Fruit fly (Drosophila melanogaster) whole organism, embryonic: ENCODE measurements around the gene cass.

ENCODE experiments used
- Antp ChIP-seq: fragments of 200-800 bp; sonication (Bioruptor generic); optimal IDR thresholded peaks from 3 replicates; lab custom pipeline; 2016; ENCODE audit warnings: missing biosample characterization, missing genetic modification characterization
- BEAF-32 ChIP-seq: fragments of 200-800 bp; sonication (Bioruptor generic); optimal IDR thresholded peaks from 3 replicates; lab custom pipeline; 2017; ENCODE audit warnings: missing biosample characterization, missing genetic modification characterization, mild to moderate bottlenecking, moderate library complexity, missing genetic modification reagents
- CG11696 ChIP-seq: fragments of 200-800 bp; sonication (Bioruptor generic); IDR thresholded peaks from 2 replicates; pipeline ENCODE4 v1.3.6; 2022; ENCODE audit warnings: missing biosample characterization, missing genetic modification characterization
- CG14050 ChIP-seq: fragments of 200-800 bp; sonication (Bioruptor generic); IDR thresholded peaks from 3 replicates; pipeline ENCODE4 v1.3.6; 2022; ENCODE audit warnings: missing biosample characterization, missing genetic modification characterization
- CG15073 ChIP-seq: fragments of 200-800 bp; sonication (Bioruptor generic); optimal IDR thresholded peaks from 2 replicates; lab custom pipeline; 2016; ENCODE audit warnings: missing biosample characterization, missing genetic modification characterization
- CG1529 ChIP-seq: fragments of 200-800 bp; sonication (Bioruptor generic); optimal IDR thresholded peaks from 3 replicates; lab custom pipeline; 2018; ENCODE audit warnings: missing biosample characterization, missing genetic modification characterization
- CG15601 ChIP-seq: fragments of 200-800 bp; sonication (Bioruptor generic); optimal IDR thresholded peaks from 3 replicates; lab custom pipeline; 2019; ENCODE audit warnings: missing biosample characterization, mild to moderate bottlenecking, missing genetic modification characterization, moderate library complexity
- CG15696 ChIP-seq: fragments of 200-800 bp; sonication (Bioruptor generic); optimal IDR thresholded peaks from 2 replicates; lab custom pipeline; 2019; ENCODE audit warnings: missing biosample characterization, mild to moderate bottlenecking, missing genetic modification characterization, moderate library complexity
- CG1603 ChIP-seq: fragments of 200-800 bp; sonication (Bioruptor generic); optimal IDR thresholded peaks from 2 replicates; lab custom pipeline; 2019; ENCODE audit warnings: missing biosample characterization, mild to moderate bottlenecking, missing genetic modification characterization, moderate library complexity
- CG16779 ChIP-seq: fragments of 200-800 bp; sonication (Bioruptor generic); IDR thresholded peaks from 2 replicates; pipeline ENCODE4 v1.3.6; 2022; ENCODE audit warnings: missing biosample characterization, missing genetic modification characterization
- CG17829 ChIP-seq: fragments of 200-800 bp; optimal IDR thresholded peaks from 2 replicates; lab custom pipeline; 2019; ENCODE audit warnings: missing biosample characterization, mild to moderate bottlenecking, missing genetic modification characterization, moderate library complexity
- CG34224 ChIP-seq: fragments of 200-800 bp; sonication (Bioruptor generic); IDR thresholded peaks from 3 replicates; pipeline ENCODE4 v1.3.6; 2022; ENCODE audit warnings: missing biosample characterization, missing genetic modification characterization; ENCODE audit not compliant: partially characterized antibody
- CG34376 ChIP-seq: fragments of 200-800 bp; sonication (Bioruptor generic); optimal IDR thresholded peaks from 2 replicates; lab custom pipeline; 2018; ENCODE audit warnings: missing biosample characterization, mild to moderate bottlenecking, missing genetic modification characterization
- CG3995 ChIP-seq: fragments of 200-800 bp; sonication (Bioruptor generic); optimal IDR thresholded peaks from 3 replicates; lab custom pipeline; 2016; ENCODE audit warnings: missing biosample characterization, missing genetic modification characterization
- CG4854 ChIP-seq: fragments of 200-800 bp; sonication (Bioruptor generic); optimal IDR thresholded peaks from 2 replicates; lab custom pipeline; 2016; ENCODE audit warnings: missing biosample characterization, missing genetic modification characterization, inconsistent platforms
- CG5180 ChIP-seq: fragments of 200-800 bp; sonication (Bioruptor generic); optimal IDR thresholded peaks from 3 replicates; lab custom pipeline; 2017; ENCODE audit warnings: missing biosample characterization, missing genetic modification characterization, mild to moderate bottlenecking, moderate library complexity, missing genetic modification reagents
- CG8924 ChIP-seq: fragments of 200-800 bp; optimal IDR thresholded peaks from 3 replicates; lab custom pipeline; 2019; ENCODE audit warnings: missing biosample characterization, mild to moderate bottlenecking, missing genetic modification characterization, moderate library complexity
- D19B ChIP-seq: fragments of 200-800 bp; sonication (Bioruptor generic); optimal IDR thresholded peaks from 2 replicates; lab custom pipeline; 2017; ENCODE audit warnings: missing biosample characterization, mild to moderate bottlenecking, missing genetic modification characterization
- Dad ChIP-seq: fragments of 200-800 bp; sonication (Bioruptor generic); optimal IDR thresholded peaks from 3 replicates; lab custom pipeline; 2016; ENCODE audit warnings: missing biosample characterization, missing genetic modification characterization
- Dip3 ChIP-seq: fragments of 200-800 bp; sonication (Bioruptor generic); optimal IDR thresholded peaks from 3 replicates; lab custom pipeline; 2016; ENCODE audit warnings: missing biosample characterization, missing genetic modification characterization
- Doc3 ChIP-seq: fragments of 200-800 bp; sonication (Bioruptor generic); IDR thresholded peaks from 3 replicates; pipeline ENCODE4 v1.3.6; 2022; ENCODE audit warnings: missing biosample characterization, missing genetic modification characterization; ENCODE audit not compliant: partially characterized antibody
- Ets65A ChIP-seq: fragments of 200-800 bp; sonication (Bioruptor generic); peaks from one replicate; lab custom pipeline; 2016; ENCODE audit warnings: missing biosample characterization, missing genetic modification characterization
- HHEX ChIP-seq: fragments of 200-800 bp; sonication (Bioruptor generic); optimal IDR thresholded peaks from 3 replicates; lab custom pipeline; 2017; ENCODE audit warnings: missing biosample characterization, mild to moderate bottlenecking, missing genetic modification characterization, missing genetic modification reagents
- Hand ChIP-seq: fragments of 200-800 bp; sonication (Bioruptor generic); optimal IDR thresholded peaks from 2 replicates; lab custom pipeline; 2017; ENCODE audit warnings: mild to moderate bottlenecking, missing biosample characterization, missing genetic modification reagents, missing genetic modification characterization
- Jarid2 ChIP-seq: fragments of 200-800 bp; sonication (Bioruptor generic); optimal IDR thresholded peaks from 3 replicates; lab custom pipeline; 2017; ENCODE audit warnings: mild to moderate bottlenecking, missing biosample characterization, missing genetic modification reagents, missing genetic modification characterization
- Neu2 ChIP-seq: fragments of 200-800 bp; sonication (Bioruptor generic); optimal IDR thresholded peaks from 3 replicates; lab custom pipeline; 2016; ENCODE audit warnings: missing biosample characterization, missing genetic modification characterization, borderline replicate concordance
- Nf-YA ChIP-seq: fragments of 200-800 bp; sonication (Bioruptor generic); IDR thresholded peaks from 2 replicates; pipeline ENCODE4 v1.3.6; 2022; ENCODE audit warnings: missing biosample characterization, missing genetic modification characterization
- Nf-YC ChIP-seq: fragments of 200-800 bp; optimal IDR thresholded peaks from 3 replicates; lab custom pipeline; 2019; ENCODE audit warnings: missing biosample characterization, mild to moderate bottlenecking, missing genetic modification characterization, moderate library complexity
- NfI ChIP-seq: fragments of 200-800 bp; sonication (Bioruptor generic); optimal IDR thresholded peaks from 3 replicates; lab custom pipeline; 2018; ENCODE audit warnings: missing biosample characterization, mild to moderate bottlenecking, missing genetic modification characterization, moderate library complexity
- Oli ChIP-seq: fragments of 200-800 bp; sonication (Bioruptor generic); optimal IDR thresholded peaks from 2 replicates; lab custom pipeline; 2018; ENCODE audit warnings: missing biosample characterization, mild to moderate bottlenecking, missing genetic modification characterization, moderate library complexity
- Pdp1 ChIP-seq, 2 experiments: fragments of 200-800 bp; sonication (Bioruptor generic); optimal IDR thresholded peaks; 3 replicates each; lab custom pipeline; 2016; ENCODE audit warnings: missing biosample characterization in 2 of 2, missing genetic modification characterization in 2 of 2, mild to moderate bottlenecking in 1 of 2, moderate library complexity in 1 of 2
- Ptx1 ChIP-seq: fragments of 200-800 bp; sonication (Bioruptor generic); IDR thresholded peaks from 2 replicates; pipeline ENCODE4 v1.3.6; 2022; ENCODE audit warnings: missing biosample characterization, missing genetic modification characterization
- YL-1 ChIP-seq: fragments of 200-800 bp; sonication (Bioruptor generic); optimal IDR thresholded peaks from 3 replicates; lab custom pipeline; 2017; ENCODE audit warnings: missing biosample characterization, mild to moderate bottlenecking, missing genetic modification characterization
- aop ChIP-seq: fragments of 200-800 bp; sonication (Bioruptor generic); IDR thresholded peaks from 2 replicates; pipeline ENCODE4 v1.3.6; 2022; ENCODE audit warnings: missing biosample characterization, missing genetic modification characterization
- bcd ChIP-seq: fragments of 200-800 bp; sonication (Bioruptor generic); optimal IDR thresholded peaks from 2 replicates; lab custom pipeline; 2017; ENCODE audit warnings: missing biosample characterization, mild to moderate bottlenecking, missing genetic modification characterization
- bsh ChIP-seq, 2 experiments: fragments of 200-800 bp; sonication (Bioruptor generic); optimal IDR thresholded peaks; 2 replicates each; lab custom pipeline; 2017 to 2018; ENCODE audit warnings: mild to moderate bottlenecking in 2 of 2, missing biosample characterization in 2 of 2, missing genetic modification characterization in 2 of 2, moderate library complexity in 1 of 2
- cato ChIP-seq: fragments of 200-800 bp; sonication (Bioruptor generic); optimal IDR thresholded peaks from 2 replicates; lab custom pipeline; 2016; ENCODE audit warnings: missing biosample characterization, missing genetic modification characterization, borderline replicate concordance
- corto ChIP-seq: fragments of 200-800 bp; sonication (Bioruptor generic); optimal IDR thresholded peaks from 2 replicates; lab custom pipeline; 2016; ENCODE audit warnings: missing biosample characterization, mild to moderate bottlenecking, missing genetic modification characterization, moderate library complexity
- dati ChIP-seq: fragments of 200-800 bp; sonication (Bioruptor generic); IDR thresholded peaks from 2 replicates; pipeline ENCODE4 v1.3.6; 2022; ENCODE audit warnings: missing biosample characterization, missing genetic modification characterization
- ftz-f1 ChIP-seq: fragments of 200-800 bp; sonication (Bioruptor generic); optimal IDR thresholded peaks from 2 replicates; lab custom pipeline; 2016; ENCODE audit warnings: missing biosample characterization, missing genetic modification characterization
- hth ChIP-seq: fragments of >200 bp; optimal IDR thresholded peaks from 2 replicates; lab custom pipeline; 2017; ENCODE audit warnings: inconsistent platforms
- insv ChIP-seq, 2 experiments: fragments of 200-800 bp; sonication (Bioruptor generic); optimal IDR thresholded peaks; 3 replicates each; lab custom pipeline; 2016 to 2018; ENCODE audit warnings: missing biosample characterization in 2 of 2, missing genetic modification characterization in 2 of 2
- kay ChIP-seq: fragments of 200-800 bp; sonication (Bioruptor generic); optimal IDR thresholded peaks from 2 replicates; lab custom pipeline; 2016; ENCODE audit warnings: missing biosample characterization, missing genetic modification characterization
- lilli ChIP-seq: fragments of 200-800 bp; sonication (Bioruptor generic); optimal IDR thresholded peaks from 3 replicates; lab custom pipeline; 2016; ENCODE audit warnings: missing biosample characterization, missing genetic modification characterization
- onecut ChIP-seq: fragments of 200-800 bp; sonication (Bioruptor generic); IDR thresholded peaks from 2 replicates; pipeline ENCODE4 v1.3.6; 2022; ENCODE audit warnings: missing biosample characterization, missing genetic modification characterization
- pzg ChIP-seq: fragments of 200-800 bp; sonication (Bioruptor generic); optimal IDR thresholded peaks from 3 replicates; lab custom pipeline; 2018; ENCODE audit warnings: missing biosample characterization, mild to moderate bottlenecking, missing genetic modification characterization, moderate library complexity
- sens ChIP-seq: fragments of 200-800 bp; sonication (Bioruptor generic); peaks from one replicate; lab custom pipeline; 2016; ENCODE audit warnings: missing biosample characterization, missing genetic modification characterization
- sens-2 ChIP-seq: fragments of 200-800 bp; sonication (Bioruptor generic); IDR thresholded peaks from 2 replicates; pipeline ENCODE4 v1.3.6; 2022; ENCODE audit warnings: missing biosample characterization, missing genetic modification characterization
- sima ChIP-seq: fragments of 200-800 bp; sonication (Bioruptor generic); optimal IDR thresholded peaks from 2 replicates; lab custom pipeline; 2016; ENCODE audit warnings: missing biosample characterization, missing genetic modification characterization
- vnd ChIP-seq: fragments of 200-800 bp; sonication (Bioruptor generic); IDR thresholded peaks from 3 replicates; pipeline ENCODE4 v1.3.6; 2022; ENCODE audit warnings: missing biosample characterization, missing genetic modification characterization; ENCODE audit not compliant: partially characterized antibody
- zfh1 ChIP-seq: fragments of 200-800 bp; sonication (Bioruptor generic); IDR thresholded peaks from 3 replicates; pipeline ENCODE4 v1.3.6; 2022; ENCODE audit warnings: missing biosample characterization, missing genetic modification characterization

The cass gene

dm6 chr2L:17470630-17471029 is 7.1 kb downstream of the cass start (continued):
- no peak for TF ChIP-seq Neu2
- TF ChIP-seq CG11696 (GFP tag; lab: Robert Waterston, UW): peak; percentile 56; the same call in 1 of the 2 replicates
- TF ChIP-seq sens (GFP tag; lab: Kevin White, UChicago): no peak
- TF ChIP-seq sens-2 (GFP tag; lab: Robert Waterston, UW): no peak
- TF ChIP-seq kay (GFP tag; lab: Kevin White, UChicago): peak; percentile 7
- TF ChIP-seq sima (GFP tag; lab: Kevin White, UChicago): no peak
- TF ChIP-seq Doc3 (GFP tag; lab: Robert Waterston, UW): no peak
- TF ChIP-seq CG1529: no peak
- no peak for TF ChIP-seq aop (GFP tag; lab: Robert Waterston, UW)
- TF ChIP-seq BEAF-32 (GFP tag; lab: Kevin White, UChicago): no peak
- TF ChIP-seq lilli (GFP tag; lab: Kevin White, UChicago): peak; percentile 8
- TF ChIP-seq CG17829 (tag; lab: Kevin White, UChicago): no peak
- peak in 1 of 2 experiments; percentile 1 for TF ChIP-seq Pdp1 (GFP tag; optimal IDR thresholded peaks at IDR 0.05; lab: Kevin White, UChicago)
- TF ChIP-seq zfh1 (GFP tag; lab: Robert Waterston, UW): no peak
- no peak for TF ChIP-seq cato (GFP tag; lab: Kevin White, UChicago)
- no peak for TF ChIP-seq Oli (tag; lab: Kevin White, UChicago)
- TF ChIP-seq CG34224 (GFP tag; lab: Robert Waterston, UW): no peak
- no peak for TF ChIP-seq CG16779 (GFP tag; lab: Robert Waterston, UW)
- TF ChIP-seq YL-1: no peak
- TF ChIP-seq CG5180 (GFP tag; lab: Kevin White, UChicago): no peak
- peak; percentile 2 for TF ChIP-seq pzg
- TF ChIP-seq dati (GFP tag; lab: Robert Waterston, UW): no peak
- TF ChIP-seq CG1603: no peak
- peak; percentile 24 for TF ChIP-seq CG15696 (tag; lab: Kevin White, UChicago)
- peak; percentile 60 for TF ChIP-seq NfI (GFP tag; lab: Kevin White, UChicago)
- peak; percentile 2 for TF ChIP-seq Dad (GFP tag; lab: Kevin White, UChicago)
- TF ChIP-seq CG15601: no peak
- peak in 1 of 2 experiments; percentile 6 for TF ChIP-seq insv (GFP tag; optimal IDR thresholded peaks at IDR 0.05; lab: Kevin White, UChicago)
- peak; percentile 76 for TF ChIP-seq HHEX (GFP tag; lab: Kevin White, UChicago)
- TF ChIP-seq ftz-f1: no peak
- no peak for TF ChIP-seq Antp (GFP tag; lab: Kevin White, UChicago)
- TF ChIP-seq onecut (GFP tag; lab: Robert Waterston, UW): no peak
- peak; percentile 55 for TF ChIP-seq bcd (GFP tag; lab: Kevin White, UChicago)
- TF ChIP-seq Ptx1: no peak
- peak; percentile 49 for TF ChIP-seq Dip3
- TF ChIP-seq CG15073 (GFP tag; lab: Kevin White, UChicago): no peak
- no peak for TF ChIP-seq Ets65A (GFP tag; lab: Kevin White, UChicago)
- no peak for TF ChIP-seq CG8924 (tag; lab: Kevin White, UChicago)
- TF ChIP-seq CG14050: no peak
- no peak for TF ChIP-seq vnd (GFP tag; lab: Robert Waterston, UW)
- TF ChIP-seq hth (lab: Kevin White, UChicago): no peak
- TF ChIP-seq Hand: peak; percentile 77
- TF ChIP-seq CG34376 (GFP tag; lab: Kevin White, UChicago): peak; percentile 57
- TF ChIP-seq bsh (GFP tag; optimal IDR thresholded peaks at IDR 0.05; lab: Kevin White, UChicago): no peak
- peak; percentile 36 for TF ChIP-seq CG3995
- TF ChIP-seq corto (GFP tag; lab: Kevin White, UChicago): no peak
- no peak for TF ChIP-seq Nf-YA (GFP tag; lab: Robert Waterston, UW)
- peak; percentile 66 for TF ChIP-seq CG4854 (GFP tag; lab: Kevin White, UChicago)
- TF ChIP-seq Jarid2 (GFP tag; lab: Kevin White, UChicago): no peak
- peak; percentile 62 for TF ChIP-seq D19B
- TF ChIP-seq Nf-YC (tag; lab: Kevin White, UChicago): no peak
